Worm (Caenorhabditis elegans): Measurements from ENCODE around the gene C09H5.7.

C09H5.7 gene

DNA sequence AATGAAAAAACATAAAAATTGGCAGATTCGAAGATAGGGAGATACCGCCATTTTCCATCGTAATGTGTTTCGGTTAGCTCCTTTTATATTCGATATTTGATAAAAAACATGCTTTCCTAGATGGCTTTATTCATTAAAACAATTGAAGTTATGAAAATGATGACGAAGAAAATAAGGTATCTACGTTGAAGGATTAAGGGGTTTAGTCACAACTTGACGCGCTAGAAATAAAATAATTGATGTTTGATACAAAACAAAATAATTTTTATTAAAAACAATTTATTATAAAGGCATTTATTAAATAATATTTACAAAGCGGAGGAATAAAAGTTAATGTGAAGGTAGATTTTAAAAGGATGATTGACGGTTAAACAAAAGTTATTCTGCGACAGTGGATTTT is 5.6 kb upstream of the C09H5.7 start, which contains the start of gene str-130:
Gene str-130, minus strand, starts transcription at position 101 of the 400 bp plus-strand sequence.
- TF ChIP-seq unc-39 (tag; optimal IDR thresholded peaks at IDR 0.05), result no peak
- TF ChIP-seq elt-2 (tag; optimal IDR thresholded peaks at IDR 0.05), result no peak
- TF ChIP-seq pqm-1 (tag; optimal IDR thresholded peaks at IDR 0.05), result no peak
- TF ChIP-seq ZK546.5 (tag; optimal IDR thresholded peaks at IDR 0.05), result no peak
- TF ChIP-seq pha-4 (tag; optimal IDR thresholded peaks at IDR 0.05), result no peak
- no peak for TF ChIP-seq daf-12 (tag; optimal IDR thresholded peaks at IDR 0.05)
- TF ChIP-seq ama-1 (optimal IDR thresholded peaks at IDR 0.05), result no peak
- TF ChIP-seq fos-1 (tag; optimal IDR thresholded peaks at IDR 0.05), result no peak
- no peak for TF ChIP-seq nhr-28 (tag; optimal IDR thresholded peaks at IDR 0.05)
- no peak for TF ChIP-seq ceh-9 (tag; optimal IDR thresholded peaks at IDR 0.05)
- no peak for TF ChIP-seq egl-5 (tag; optimal IDR thresholded peaks at IDR 0.05)
- TF ChIP-seq nhr-12 (tag; optimal IDR thresholded peaks at IDR 0.05), result no peak
- no peak for TF ChIP-seq nhr-76 (tag; optimal IDR thresholded peaks at IDR 0.05)
- TF ChIP-seq skn-1 (tag; optimal IDR thresholded peaks at IDR 0.05), result no peak
- TF ChIP-seq nhr-23 (tag; optimal IDR thresholded peaks at IDR 0.05), result no peak
- TF ChIP-seq lin-15B (tag; optimal IDR thresholded peaks at IDR 0.05), result no peak
- no peak for TF ChIP-seq egl-27 (tag; optimal IDR thresholded peaks at IDR 0.05)
- no peak for TF ChIP-seq nhr-43 (tag; optimal IDR thresholded peaks at IDR 0.05; ENCODE audit: poor library complexity, severe bottlenecking)
- no peak for TF ChIP-seq hmg-11 (tag; optimal IDR thresholded peaks at IDR 0.05)
- no peak for TF ChIP-seq nhr-25 (tag; optimal IDR thresholded peaks at IDR 0.05)

DNA sequence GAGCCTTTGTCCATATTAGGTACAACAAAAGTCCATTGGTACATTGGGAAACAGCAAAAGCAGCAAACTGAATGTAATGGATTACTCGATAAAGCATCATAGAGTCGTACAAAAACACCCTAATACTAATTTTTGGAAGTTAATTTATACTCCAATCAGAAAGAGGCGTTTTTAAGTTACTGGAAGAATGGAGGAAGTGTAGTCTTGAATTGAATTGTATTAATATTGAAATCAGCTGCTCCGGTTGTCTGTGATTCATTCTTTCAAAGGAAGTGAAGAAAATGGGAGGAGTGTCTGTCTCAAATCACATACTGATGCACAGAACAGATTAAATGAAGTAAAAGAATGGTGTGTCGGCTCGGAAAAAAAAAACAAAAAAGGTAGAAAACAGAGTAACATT is 3.5 kb downstream of the C09H5.7 start, which contains the start of gene str-131:
Gene str-131, minus strand, starts transcription at position 101 of the 400 bp plus-strand sequence.
- TF ChIP-seq nhr-11 (tag; optimal IDR thresholded peaks at IDR 0.05) (no peak), hmg-11 (tag; optimal IDR thresholded peaks at IDR 0.05) (no peak), egl-27 (tag; optimal IDR thresholded peaks at IDR 0.05) (no peak), ama-1 (optimal IDR thresholded peaks at IDR 0.05) (no peak), skn-1 (tag; optimal IDR thresholded peaks at IDR 0.05) (no peak), fkh-10 (GFP tag; optimal IDR thresholded peaks at IDR 0.05) (no peak), nhr-25 (tag; optimal IDR thresholded peaks at IDR 0.05) (no peak), snpc-4 (tag; optimal IDR thresholded peaks at IDR 0.05) (no peak)

DNA sequence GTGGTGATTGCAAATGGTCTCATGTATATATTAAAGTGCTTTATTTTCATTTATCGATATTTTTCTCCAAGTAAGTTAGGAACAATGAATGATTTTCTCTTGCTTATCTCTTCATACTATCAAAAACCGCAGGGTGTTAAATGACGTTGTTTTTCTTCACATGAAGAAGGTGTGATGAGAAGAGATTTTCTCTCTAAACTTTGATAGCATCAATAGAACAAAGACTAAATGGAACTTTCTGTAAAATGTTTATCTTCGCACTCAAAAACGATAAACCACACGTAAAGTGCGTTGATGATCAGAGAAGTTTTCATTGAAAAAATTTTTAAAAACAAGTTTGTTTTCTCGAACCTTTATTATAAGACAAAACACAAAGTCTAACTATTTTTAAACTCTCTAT is 5.2 kb downstream of the C09H5.7 start:
- TF ChIP-seq fos-1 (tag; optimal IDR thresholded peaks at IDR 0.05), result no peak
- TF ChIP-seq ZK546.5 (tag; optimal IDR thresholded peaks at IDR 0.05), result no peak
- no peak for TF ChIP-seq hmg-11 (tag; optimal IDR thresholded peaks at IDR 0.05)
- TF ChIP-seq elt-1 (tag; optimal IDR thresholded peaks at IDR 0.05), result no peak
- TF ChIP-seq unc-39 (tag; optimal IDR thresholded peaks at IDR 0.05), result no peak
- TF ChIP-seq ceh-82 (tag; optimal IDR thresholded peaks at IDR 0.05), result no peak
- no peak for TF ChIP-seq nhr-43 (tag; optimal IDR thresholded peaks at IDR 0.05; ENCODE audit: poor library complexity, severe bottlenecking)
- TF ChIP-seq nfya-1 (tag; optimal IDR thresholded peaks at IDR 0.05; ENCODE audit: insufficient read depth), result no peak
- no peak for TF ChIP-seq nhr-67 (tag; optimal IDR thresholded peaks at IDR 0.05)

DNA sequence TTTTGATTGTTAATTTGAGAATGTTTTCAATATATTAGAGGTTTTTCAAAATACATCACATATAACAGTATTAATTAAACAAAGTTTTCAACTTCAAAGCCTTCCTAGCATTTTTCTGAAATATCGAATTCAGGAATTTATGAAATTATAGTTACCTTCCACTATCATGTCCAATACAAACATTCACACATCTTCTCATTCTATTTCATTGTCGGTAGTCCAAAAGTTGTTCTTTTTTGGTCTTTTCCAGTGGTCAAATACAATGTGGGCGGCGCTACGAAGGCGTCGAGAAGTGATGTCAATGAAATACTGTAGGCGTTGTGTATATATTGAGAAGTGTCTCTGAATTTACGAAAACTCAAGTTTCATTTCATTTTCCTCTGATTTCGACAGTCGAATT is 9.3 kb downstream of the C09H5.7 start, which contains the start of gene catp-3:
Gene catp-3, plus strand, starts transcription at position 301 of the 400 bp plus-strand sequence.
- TF ChIP-seq lsy-12 (tag; optimal IDR thresholded peaks at IDR 0.05) (no peak), ceh-16 (tag; optimal IDR thresholded peaks at IDR 0.05) (no peak), nhr-77 (tag; optimal IDR thresholded peaks at IDR 0.05) (no peak), nhr-11 (tag; optimal IDR thresholded peaks at IDR 0.05) (no peak), aly-2 (tag; optimal IDR thresholded peaks at IDR 0.05) (no peak), elt-1 (tag; optimal IDR thresholded peaks at IDR 0.05) (no peak), ceh-82 (tag; optimal IDR thresholded peaks at IDR 0.05) (no peak), nhr-237 (tag; optimal IDR thresholded peaks at IDR 0.05) (no peak), nfya-1 (tag; optimal IDR thresholded peaks at IDR 0.05; ENCODE audit: insufficient read depth) (no peak), unc-39 (tag; optimal IDR thresholded peaks at IDR 0.05) (no peak), elt-3 (tag; optimal IDR thresholded peaks at IDR 0.05) (no peak), snpc-4 (tag; optimal IDR thresholded peaks at IDR 0.05) (no peak), fkh-10 (GFP tag; optimal IDR thresholded peaks at IDR 0.05) (no peak), skn-1 (tag; optimal IDR thresholded peaks at IDR 0.05) (no peak), nhr-67 (tag; optimal IDR thresholded peaks at IDR 0.05) (no peak)

DNA sequence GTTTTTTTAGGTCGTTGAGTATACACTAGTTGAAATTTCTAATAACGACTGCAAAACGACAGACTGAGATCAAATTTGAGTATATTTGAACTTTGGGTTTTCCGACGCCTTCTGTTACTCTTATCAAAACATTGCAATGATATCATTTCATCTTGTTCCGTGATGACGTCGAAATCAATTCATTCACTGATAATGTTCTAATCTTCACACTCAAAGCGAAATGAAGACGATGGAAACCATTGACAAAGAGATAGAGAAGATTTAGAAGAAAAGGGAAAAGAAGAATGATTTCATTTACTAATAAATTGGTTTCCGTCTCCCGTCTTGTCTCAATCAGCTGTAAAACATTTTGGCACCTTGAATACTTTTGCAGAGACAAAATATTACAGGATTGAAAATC is 11.9 kb downstream of the C09H5.7 start:
- TF ChIP-seq zag-1 (tag; optimal IDR thresholded peaks at IDR 0.05) (no peak), fos-1 (tag; optimal IDR thresholded peaks at IDR 0.05) (no peak), nhr-76 (tag; optimal IDR thresholded peaks at IDR 0.05) (no peak), nhr-11 (tag; optimal IDR thresholded peaks at IDR 0.05) (no peak), nhr-237 (tag; optimal IDR thresholded peaks at IDR 0.05) (no peak), ceh-28 (tag; optimal IDR thresholded peaks at IDR 0.05) (peak; percentile 40), elt-2 (tag; optimal IDR thresholded peaks at IDR 0.05) (no peak), snpc-4 (tag; optimal IDR thresholded peaks at IDR 0.05) (no peak), lsy-12 (tag; optimal IDR thresholded peaks at IDR 0.05) (no peak), nhr-23 (tag; optimal IDR thresholded peaks at IDR 0.05) (peak; percentile 62), egl-27 (tag; optimal IDR thresholded peaks at IDR 0.05) (peak; percentile 39), nfya-1 (tag; optimal IDR thresholded peaks at IDR 0.05; ENCODE audit: insufficient read depth) (no peak), nhr-43 (tag; optimal IDR thresholded peaks at IDR 0.05; ENCODE audit: poor library complexity, severe bottlenecking) (peak; percentile 48), lin-39 (tag; optimal IDR thresholded peaks at IDR 0.05) (no peak), elt-3 (tag; optimal IDR thresholded peaks at IDR 0.05) (peak; percentile 36 to 82 (median 53)), nhr-25 (tag; optimal IDR thresholded peaks at IDR 0.05) (peak; percentile 26)
